Fruit fly (Drosophila melanogaster): ENCODE data around the gene CG43702.

Gene CG43702

DNA sequence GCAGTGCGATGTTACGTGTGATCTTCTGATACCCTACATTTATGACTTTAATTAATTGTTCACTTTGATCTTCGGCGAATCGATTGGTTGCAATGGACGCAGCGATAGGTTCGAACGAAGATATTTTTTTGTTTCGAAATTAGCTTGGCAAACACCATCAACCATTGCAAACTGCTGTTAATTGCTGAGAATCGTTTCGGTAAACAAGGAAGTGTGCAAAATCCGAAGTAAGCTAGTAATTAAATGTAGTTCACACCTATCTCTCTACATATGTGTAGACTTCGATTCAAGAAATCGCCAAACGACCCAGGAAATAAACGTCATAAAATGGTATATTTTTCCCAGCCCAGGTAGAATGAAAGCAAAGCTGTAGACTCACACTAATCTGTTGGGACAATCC lies at the start of gene CG43702:
Gene CG43702 (plus strand): TSS at position 301 of the 400 bp plus-strand sequence.
- TF ChIP-seq tj (GFP tag; optimal IDR thresholded peaks at IDR 0.05): no peak
- no peak for TF ChIP-seq kay (GFP tag; ENCODE audit: borderline replicate concordance)
- no peak for TF ChIP-seq Hr96 (GFP tag; optimal IDR thresholded peaks at IDR 0.05)
- TF ChIP-seq cnc (optimal IDR thresholded peaks at IDR 0.05): no peak
- no peak for TF ChIP-seq Mnt (GFP tag; optimal IDR thresholded peaks at IDR 0.05)
- no peak for TF ChIP-seq bab1 (GFP tag; optimal IDR thresholded peaks at IDR 0.05)
- TF ChIP-seq CG11617 (GFP tag; optimal IDR thresholded peaks at IDR 0.05): no peak
- TF ChIP-seq CG1620 (GFP tag; optimal IDR thresholded peaks at IDR 0.05): no peak
- no peak for TF ChIP-seq CG7045 (GFP tag; optimal IDR thresholded peaks at IDR 0.05)
- no peak for TF ChIP-seq pad (GFP tag; optimal IDR thresholded peaks at IDR 0.05)
- TF ChIP-seq CG12768 (GFP tag; optimal IDR thresholded peaks at IDR 0.05): no peak
- no peak for TF ChIP-seq ovo (GFP tag; optimal IDR thresholded peaks at IDR 0.05)
- TF ChIP-seq CG33017 (tag; optimal IDR thresholded peaks at IDR 0.05): no peak
- TF ChIP-seq Crg-1 (GFP tag; optimal IDR thresholded peaks at IDR 0.05): no peak
- TF ChIP-seq toe (GFP tag; optimal IDR thresholded peaks at IDR 0.05): no peak
- no peak for TF ChIP-seq CG14711 (tag; optimal IDR thresholded peaks at IDR 0.05)
- TF ChIP-seq CG7101 (tag; optimal IDR thresholded peaks at IDR 0.05): no peak

DNA sequence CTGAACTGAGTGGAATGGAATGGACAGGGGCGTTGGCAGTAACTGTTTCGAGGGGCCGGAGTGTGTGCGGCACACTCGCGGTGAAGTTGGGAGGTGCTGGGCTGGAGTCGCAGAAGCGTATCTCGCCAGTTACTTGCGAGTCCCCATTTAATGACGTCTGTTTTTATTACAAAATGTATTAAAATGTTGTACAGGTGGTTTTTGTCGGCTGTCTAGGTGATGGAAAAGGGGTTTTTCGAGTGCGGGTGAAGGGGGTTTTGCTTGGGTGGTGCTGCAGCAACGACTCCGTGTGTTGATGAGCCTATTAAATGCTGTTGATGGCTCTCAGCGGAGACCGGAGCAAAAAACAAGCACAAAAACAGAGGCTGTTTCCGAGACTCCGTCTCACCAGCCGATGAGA lies 47.1 kb upstream of the CG43702 start:
- no peak for TF ChIP-seq Hr96 (GFP tag; optimal IDR thresholded peaks at IDR 0.05)
- no peak for TF ChIP-seq ovo (GFP tag; optimal IDR thresholded peaks at IDR 0.05)

DNA sequence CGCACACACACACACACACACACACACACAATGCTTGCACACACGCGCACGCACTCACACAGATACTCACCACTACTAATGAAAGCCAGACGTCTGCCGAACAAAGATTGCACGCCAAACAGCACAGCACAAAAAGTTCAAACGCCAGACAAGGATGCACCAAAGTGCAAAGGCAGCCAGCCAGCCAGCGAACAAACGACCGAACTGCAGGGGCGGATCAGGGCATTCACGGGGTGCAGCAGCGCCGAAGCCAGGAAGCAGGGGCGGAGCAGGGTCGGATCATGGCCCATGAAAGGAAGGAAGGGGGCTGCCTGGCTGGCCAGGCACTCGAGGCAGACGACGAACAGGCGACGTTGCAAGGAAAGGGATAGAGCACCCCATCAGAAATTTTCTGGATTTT lies 46.0 kb upstream of the CG43702 start:
- no peak for TF ChIP-seq CG7101 (tag; optimal IDR thresholded peaks at IDR 0.05)
- TF ChIP-seq Crg-1 (GFP tag; optimal IDR thresholded peaks at IDR 0.05): no peak
- TF ChIP-seq toe (GFP tag; optimal IDR thresholded peaks at IDR 0.05): no peak
- no peak for TF ChIP-seq tj (GFP tag; optimal IDR thresholded peaks at IDR 0.05)
- no peak for TF ChIP-seq CG5204 (GFP tag; optimal IDR thresholded peaks at IDR 0.05)
- TF ChIP-seq bab1 (GFP tag; optimal IDR thresholded peaks at IDR 0.05): no peak

DNA sequence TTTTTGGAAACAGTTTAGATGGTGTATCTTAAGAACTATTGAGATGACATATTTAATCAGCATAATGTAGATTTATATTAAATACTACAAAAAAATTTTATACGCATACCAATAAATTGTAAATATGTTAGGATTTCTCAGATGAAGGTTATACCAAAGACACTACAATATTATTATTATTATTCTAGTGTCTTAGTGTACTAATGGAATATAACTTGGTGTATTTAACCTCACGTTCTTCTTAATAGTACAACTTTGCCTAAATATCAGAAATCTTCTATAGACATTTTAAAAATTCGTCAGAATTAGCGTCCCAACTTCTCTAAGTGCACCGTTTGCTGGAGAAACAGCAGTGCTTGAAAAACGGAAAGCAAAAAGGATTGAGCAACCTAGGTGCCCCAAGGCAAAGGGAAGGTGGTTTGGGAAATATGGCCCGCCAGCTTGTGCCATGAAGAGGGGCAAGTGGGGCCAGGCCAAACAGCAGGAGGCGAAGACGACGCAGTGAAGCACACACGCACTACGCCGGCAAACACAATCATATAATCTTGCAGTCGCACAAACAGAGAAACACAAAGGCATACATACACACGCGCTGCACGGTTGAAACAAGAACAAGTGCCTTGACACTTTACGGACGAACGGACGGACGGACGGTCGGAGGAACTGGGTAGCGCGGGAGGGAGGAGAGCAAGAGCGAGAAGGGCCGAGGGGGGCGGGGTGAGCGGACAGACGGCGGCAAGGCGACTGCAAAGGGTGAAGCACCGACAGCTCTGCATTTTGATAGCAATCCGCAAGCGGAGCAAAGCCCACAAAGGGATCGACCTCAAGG lies 45.3 kb upstream of the CG43702 start:
- TF ChIP-seq CG7101 (tag; optimal IDR thresholded peaks at IDR 0.05) (no peak), CG11617 (GFP tag; optimal IDR thresholded peaks at IDR 0.05) (no peak), Clk (GFP tag; optimal IDR thresholded peaks at IDR 0.05) (no peak), CG7045 (GFP tag; optimal IDR thresholded peaks at IDR 0.05) (no peak), cnc (optimal IDR thresholded peaks at IDR 0.05) (no peak), CG12768 (GFP tag; optimal IDR thresholded peaks at IDR 0.05) (no peak), CG5204 (GFP tag; optimal IDR thresholded peaks at IDR 0.05) (no peak), Hr96 (GFP tag; optimal IDR thresholded peaks at IDR 0.05) (no peak), cic (GFP tag; optimal IDR thresholded peaks at IDR 0.05) (no peak), tj (GFP tag; optimal IDR thresholded peaks at IDR 0.05) (no peak), toe (GFP tag; optimal IDR thresholded peaks at IDR 0.05) (no peak), ovo (GFP tag; optimal IDR thresholded peaks at IDR 0.05) (no peak), CG14711 (tag; optimal IDR thresholded peaks at IDR 0.05) (no peak), pad (GFP tag; optimal IDR thresholded peaks at IDR 0.05) (no peak), CG1620 (GFP tag; optimal IDR thresholded peaks at IDR 0.05) (no peak), bab1 (GFP tag; optimal IDR thresholded peaks at IDR 0.05) (no peak), Crg-1 (GFP tag; optimal IDR thresholded peaks at IDR 0.05) (no peak), CG33017 (tag; optimal IDR thresholded peaks at IDR 0.05) (no peak)

DNA sequence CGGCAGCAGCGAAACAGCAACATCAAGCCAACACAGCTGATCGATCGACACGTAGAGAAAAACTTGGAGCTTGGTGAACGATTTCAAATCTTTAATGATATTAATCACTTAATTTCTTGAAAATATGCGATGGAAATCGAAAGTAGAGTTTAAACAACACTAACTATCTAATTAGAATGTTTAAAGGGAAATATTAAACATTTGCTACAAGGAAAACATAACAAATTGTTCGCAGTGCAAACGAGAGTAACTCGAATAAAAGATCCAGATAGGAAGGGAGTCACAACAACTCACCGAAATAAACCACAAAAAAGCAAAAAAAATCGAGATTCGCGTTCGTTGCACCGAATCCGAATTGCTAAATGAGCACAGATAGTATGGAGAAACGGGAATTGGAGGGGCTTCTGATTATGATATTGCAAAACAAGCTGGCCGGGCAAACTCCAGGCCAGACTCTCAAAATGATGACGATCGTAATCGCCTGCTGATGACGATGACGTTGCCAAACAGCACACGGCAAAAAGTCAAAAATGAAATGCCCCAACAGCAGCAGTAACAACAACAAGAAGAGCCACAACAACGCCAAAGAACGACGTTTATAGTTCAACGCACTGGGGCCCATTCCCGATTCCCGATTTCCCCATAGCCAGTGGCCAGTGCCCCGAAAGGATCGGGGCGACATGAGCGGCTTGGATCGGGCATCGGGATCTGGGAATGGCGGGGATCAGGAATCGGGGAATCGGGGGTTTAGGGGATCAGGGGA lies 44.5 kb upstream of the CG43702 start:
- TF ChIP-seq CG7101 (tag; optimal IDR thresholded peaks at IDR 0.05) (no peak), pad (GFP tag; optimal IDR thresholded peaks at IDR 0.05) (no peak), toe (GFP tag; optimal IDR thresholded peaks at IDR 0.05) (no peak), cnc (optimal IDR thresholded peaks at IDR 0.05) (no peak), kay (GFP tag; ENCODE audit: borderline replicate concordance) (no peak)

DNA sequence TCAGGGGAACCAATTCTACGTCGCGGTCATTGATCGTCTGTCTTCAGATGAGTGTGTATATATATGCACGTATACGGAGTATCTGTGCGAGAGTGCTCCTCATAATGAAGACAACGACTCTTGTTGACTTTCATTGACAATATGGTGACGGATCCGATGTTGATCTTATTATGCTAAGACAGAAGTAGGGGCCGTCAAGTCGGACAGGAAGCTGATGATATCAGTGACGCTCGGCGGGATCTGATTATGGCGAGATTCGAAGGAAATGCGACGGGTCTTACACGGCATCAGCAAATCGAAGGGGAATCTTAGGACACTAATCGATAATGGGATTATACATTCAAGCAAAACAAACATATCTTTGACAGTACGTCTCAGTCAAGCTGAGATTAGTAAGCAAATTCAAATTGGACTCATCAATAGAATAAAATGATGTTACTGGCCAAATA lies 43.9 kb upstream of the CG43702 start:
- TF ChIP-seq kay (GFP tag; ENCODE audit: borderline replicate concordance): no peak
